Worm (Caenorhabditis elegans): ENCODE results near the gene ZK938.11.

ce11 chrII:9880826-9881225, 40.6 kb upstream of the ZK938.11 start, which contains the start of gene C08H9.15:
- no peak for TF ChIP-seq lin-15B (tag; optimal IDR thresholded peaks at IDR 0.05)
- no peak for TF ChIP-seq nhr-11 (tag; optimal IDR thresholded peaks at IDR 0.05)
- no peak for TF ChIP-seq nhr-237 (tag; optimal IDR thresholded peaks at IDR 0.05)
- TF ChIP-seq ztf-4 (tag; optimal IDR thresholded peaks at IDR 0.05): no peak
- no peak for TF ChIP-seq lsy-2 (tag; optimal IDR thresholded peaks at IDR 0.05)
- TF ChIP-seq ets-5 (GFP tag; IDR thresholded peaks at IDR 0.05): no peak
- TF ChIP-seq lin-35 (GFP tag; optimal IDR thresholded peaks at IDR 0.05): no peak
